Fruit fly (Drosophila melanogaster): ENCODE measurements around the gene CG31370.

The CG31370 gene

dm6 chr3R:25303857-25304440, 1.7 kb downstream of the CG31370 start, which contains the start of gene CG31436:
TSS of gene CG31436 (plus strand) at chr3R:25304137.
- peak; percentile 9 for TF ChIP-seq lab (GFP tag; optimal IDR thresholded peaks at IDR 0.05)
- no peak for TF ChIP-seq CG31224 (GFP tag; IDR thresholded peaks at IDR 0.05)
- no peak for TF ChIP-seq ssp (GFP tag; IDR thresholded peaks at IDR 0.05)
- peak; percentile 12 for TF ChIP-seq CG15514 (GFP tag; optimal IDR thresholded peaks at IDR 0.05)
- no peak for TF ChIP-seq CG17612 (GFP tag; IDR thresholded peaks at IDR 0.05)
- TF ChIP-seq Asciz (GFP tag; optimal IDR thresholded peaks at IDR 0.05): no peak
- no peak for TF ChIP-seq Hey (tag; optimal IDR thresholded peaks at IDR 0.05)
- no peak for TF ChIP-seq eyg (GFP tag; optimal IDR thresholded peaks at IDR 0.05)
- TF ChIP-seq CG6854 (GFP tag; optimal IDR thresholded peaks at IDR 0.05): no peak
- no peak for TF ChIP-seq CG17385 (GFP tag; optimal IDR thresholded peaks at IDR 0.05)
- no peak for TF ChIP-seq corto (GFP tag; optimal IDR thresholded peaks at IDR 0.05)
- TF ChIP-seq CG2199 (GFP tag; IDR thresholded peaks at IDR 0.05): no peak
- TF ChIP-seq CG8359 (GFP tag; optimal IDR thresholded peaks at IDR 0.05; ENCODE audit: borderline replicate concordance): no peak
- TF ChIP-seq CG4854 (GFP tag; optimal IDR thresholded peaks at IDR 0.05): no peak
- no peak for TF ChIP-seq CG1792 (GFP tag; optimal IDR thresholded peaks at IDR 0.05)
- TF ChIP-seq Hmr (GFP tag; optimal IDR thresholded peaks at IDR 0.05): no peak
- TF ChIP-seq Drgx (GFP tag; IDR thresholded peaks at IDR 0.05): no peak
- no peak for TF ChIP-seq CG4424 (GFP tag; optimal IDR thresholded peaks at IDR 0.05)
- TF ChIP-seq CG7271 (tag; optimal IDR thresholded peaks at IDR 0.05): no peak
- no peak for TF ChIP-seq CG2129 (GFP tag; IDR thresholded peaks at IDR 0.05; ENCODE audit: partially characterized antibody)
- no peak for TF ChIP-seq HLHmδ (GFP tag; optimal IDR thresholded peaks at IDR 0.05)
- no peak for TF ChIP-seq Stat92E (GFP tag; optimal IDR thresholded peaks at IDR 0.05)
- no peak for TF ChIP-seq slbo (GFP tag; IDR thresholded peaks at IDR 0.05)
- TF ChIP-seq chif (GFP tag; optimal IDR thresholded peaks at IDR 0.05): no peak
- no peak for TF ChIP-seq ewg (GFP tag; optimal IDR thresholded peaks at IDR 0.05)
- no peak for TF ChIP-seq kah (GFP tag; optimal IDR thresholded peaks at IDR 0.05)
- TF ChIP-seq br (optimal IDR thresholded peaks at IDR 0.05): no peak
- no peak for TF ChIP-seq ro (GFP tag; IDR thresholded peaks at IDR 0.05)
- TF ChIP-seq exex (tag; optimal IDR thresholded peaks at IDR 0.05): peak; percentile 42
- TF ChIP-seq CG6654 (GFP tag; optimal IDR thresholded peaks at IDR 0.05): no peak
- TF ChIP-seq zen2 (GFP tag; IDR thresholded peaks at IDR 0.05; ENCODE audit: partially characterized antibody): no peak
- TF ChIP-seq CG12769 (tag; optimal IDR thresholded peaks at IDR 0.05): peak; percentile 67
- TF ChIP-seq croc (GFP tag; conservative IDR thresholded peaks at IDR 0.05): no peak
- no peak for TF ChIP-seq mld (GFP tag; IDR thresholded peaks at IDR 0.05; ENCODE audit: partially characterized antibody)
- TF ChIP-seq sug (tag; optimal IDR thresholded peaks at IDR 0.05): peak; percentile 47
- no peak for TF ChIP-seq CG13624 (GFP tag; optimal IDR thresholded peaks at IDR 0.05)
- no peak for TF ChIP-seq prd (optimal IDR thresholded peaks at IDR 0.05)
- no peak for TF ChIP-seq prd (GFP tag; IDR thresholded peaks at IDR 0.05)
- no peak for TF ChIP-seq H2.0 (GFP tag; IDR thresholded peaks at IDR 0.05)
- no peak for TF ChIP-seq en (GFP tag; optimal IDR thresholded peaks at IDR 0.05)
- no peak for TF ChIP-seq D19A (tag; optimal IDR thresholded peaks at IDR 0.05)
- no peak for TF ChIP-seq Sox102F (GFP tag; optimal IDR thresholded peaks at IDR 0.05)
- TF ChIP-seq dan (GFP tag; IDR thresholded peaks at IDR 0.05): no peak
- peak; percentile 41; the same call in 1 of the 3 replicates for TF ChIP-seq z (GFP tag; IDR thresholded peaks at IDR 0.05)
- no peak for TF ChIP-seq CG34422 (GFP tag; IDR thresholded peaks at IDR 0.05)
- no peak for TF ChIP-seq CG7963 (GFP tag; IDR thresholded peaks at IDR 0.05; ENCODE audit: partially characterized antibody)
- TF ChIP-seq Nf-YB (GFP tag; optimal IDR thresholded peaks at IDR 0.05): no peak
- no peak for TF ChIP-seq nmo (GFP tag; optimal IDR thresholded peaks at IDR 0.05)
- TF ChIP-seq dmrt99B (tag; optimal IDR thresholded peaks at IDR 0.05): no peak
- peak; percentile 44 to 82 for TF ChIP-seq Trl (optimal IDR thresholded peaks at IDR 0.05)
- TF ChIP-seq Trl (GFP tag; optimal IDR thresholded peaks at IDR 0.05): no peak

All from whole organism, embryonic.